Fruit fly (Drosophila melanogaster) whole organism, embryonic: Measurements from ENCODE around the gene BOD1.

Source experiments
- ATbp ChIP-seq: fragments of 200-800 bp; sonication (Bioruptor generic); optimal IDR thresholded peaks from 2 replicates; lab custom pipeline; 2017; ENCODE audit warnings: missing biosample characterization, mild to moderate bottlenecking, missing genetic modification characterization, missing genetic modification reagents
- Atf6 ChIP-seq: fragments of 200-800 bp; sonication (Bioruptor generic); IDR thresholded peaks from 2 replicates; pipeline ENCODE4 v1.3.6; 2022; ENCODE audit warnings: missing biosample characterization, missing genetic modification characterization
- BEAF-32 ChIP-seq: fragments of 200-800 bp; sonication (Bioruptor generic); optimal IDR thresholded peaks from 3 replicates; lab custom pipeline; 2017; ENCODE audit warnings: missing biosample characterization, missing genetic modification characterization, mild to moderate bottlenecking, moderate library complexity, missing genetic modification reagents
- Bgb ChIP-seq: fragments of 200-800 bp; sonication (Bioruptor generic); IDR thresholded peaks from 2 replicates; pipeline ENCODE4 v1.3.6; 2022; ENCODE audit warnings: missing biosample characterization, missing genetic modification characterization; ENCODE audit not compliant: partially characterized antibody
- Bteb2 ChIP-seq: fragments of 200-800 bp; sonication (Bioruptor generic); optimal IDR thresholded peaks from 2 replicates; lab custom pipeline; 2016; ENCODE audit warnings: missing biosample characterization, missing genetic modification characterization
- CG10209 ChIP-seq: fragments of 200-800 bp; sonication (Bioruptor generic); optimal IDR thresholded peaks from 3 replicates; lab custom pipeline; 2017; ENCODE audit warnings: missing biosample characterization, mild to moderate bottlenecking, missing genetic modification characterization, missing genetic modification reagents
- CG11696 ChIP-seq: fragments of 200-800 bp; sonication (Bioruptor generic); IDR thresholded peaks from 2 replicates; pipeline ENCODE4 v1.3.6; 2022; ENCODE audit warnings: missing biosample characterization, missing genetic modification characterization
- CG12299 ChIP-seq: fragments of 200-800 bp; sonication (Bioruptor generic); optimal IDR thresholded peaks from 2 replicates; lab custom pipeline; 2018; ENCODE audit warnings: missing biosample characterization, mild to moderate bottlenecking, missing genetic modification characterization
- CG12942 ChIP-seq: fragments of 200-800 bp; sonication (Bioruptor generic); optimal IDR thresholded peaks from 3 replicates; lab custom pipeline; 2016; ENCODE audit warnings: missing biosample characterization, missing genetic modification characterization
- CG14014 ChIP-seq: fragments of 200-800 bp; sonication (Bioruptor generic); IDR thresholded peaks from 2 replicates; pipeline ENCODE4 v1.3.6; 2022; ENCODE audit warnings: missing biosample characterization, missing genetic modification characterization
- CG14050 ChIP-seq: fragments of 200-800 bp; sonication (Bioruptor generic); IDR thresholded peaks from 3 replicates; pipeline ENCODE4 v1.3.6; 2022; ENCODE audit warnings: missing biosample characterization, missing genetic modification characterization
- CG15073 ChIP-seq: fragments of 200-800 bp; sonication (Bioruptor generic); optimal IDR thresholded peaks from 2 replicates; lab custom pipeline; 2016; ENCODE audit warnings: missing biosample characterization, missing genetic modification characterization
- CG17328 ChIP-seq: fragments of 200-800 bp; sonication (Bioruptor generic); IDR thresholded peaks from 2 replicates; pipeline ENCODE4 v1.3.6; 2022; ENCODE audit warnings: missing biosample characterization, missing genetic modification characterization
- CG30020 ChIP-seq: fragments of 200-800 bp; optimal IDR thresholded peaks from 2 replicates; lab custom pipeline; 2019; ENCODE audit warnings: missing biosample characterization, mild to moderate bottlenecking, missing genetic modification characterization, moderate library complexity
- CG30431 ChIP-seq: fragments of 200-800 bp; sonication (Bioruptor generic); optimal IDR thresholded peaks from 2 replicates; lab custom pipeline; 2017; ENCODE audit warnings: missing biosample characterization, missing genetic modification characterization
- CG32532 ChIP-seq: fragments of 200-800 bp; sonication (Bioruptor generic); IDR thresholded peaks from 2 replicates; pipeline ENCODE4 v1.3.6; 2022; ENCODE audit warnings: missing biosample characterization, missing genetic modification characterization
- CG3847 ChIP-seq: fragments of 200-800 bp; sonication (Bioruptor generic); IDR thresholded peaks from 2 replicates; pipeline ENCODE4 v1.3.6; 2022; ENCODE audit warnings: missing biosample characterization, missing genetic modification characterization
- CG4360 ChIP-seq: fragments of 200-800 bp; sonication (Bioruptor generic); IDR thresholded peaks from 2 replicates; pipeline ENCODE4 v1.3.6; 2022; ENCODE audit warnings: missing biosample characterization, missing genetic modification characterization
- CG4707 ChIP-seq: fragments of 200-800 bp; sonication (Bioruptor generic); optimal IDR thresholded peaks from 2 replicates; lab custom pipeline; 2018; ENCODE audit warnings: missing biosample characterization, mild to moderate bottlenecking, missing genetic modification characterization, moderate library complexity
- CG8388 ChIP-seq: fragments of 200-800 bp; sonication (Bioruptor generic); optimal IDR thresholded peaks from 2 replicates; lab custom pipeline; 2019; ENCODE audit warnings: missing biosample characterization, mild to moderate bottlenecking, missing genetic modification characterization, moderate library complexity
- CG9727 ChIP-seq: fragments of 200-800 bp; sonication (Bioruptor generic); optimal IDR thresholded peaks from 3 replicates; lab custom pipeline; 2017; ENCODE audit warnings: missing biosample characterization, mild to moderate bottlenecking, missing genetic modification characterization
- Dbx ChIP-seq: fragments of 200-800 bp; sonication (Bioruptor generic); IDR thresholded peaks from 3 replicates; pipeline ENCODE4 v1.3.6; 2022; ENCODE audit warnings: missing biosample characterization, missing genetic modification characterization
- Dfd ChIP-seq, 2 experiments: fragments of >200 bp; optimal IDR thresholded peaks; 2 replicates each; lab custom pipeline; 2017; ENCODE audit warnings: missing biosample characterization in 2 of 2, missing genetic modification characterization in 2 of 2
- Fer2 ChIP-seq: fragments of 200-800 bp; sonication (Bioruptor generic); optimal IDR thresholded peaks from 2 replicates; lab custom pipeline; 2018; ENCODE audit warnings: missing biosample characterization, mild to moderate bottlenecking, missing genetic modification characterization, moderate library complexity
- Fer3 ChIP-seq: fragments of 200-800 bp; sonication (Bioruptor generic); optimal IDR thresholded peaks from 2 replicates; lab custom pipeline; 2018; ENCODE audit warnings: missing biosample characterization, mild to moderate bottlenecking, missing genetic modification characterization, moderate library complexity
- GATAe ChIP-seq: fragments of 200-800 bp; sonication (Bioruptor generic); conservative IDR thresholded peaks from 2 replicates; pipeline ENCODE4 v1.3.6; 2022; ENCODE audit warnings: missing biosample characterization, missing genetic modification characterization
- Med ChIP-seq: fragments of 200-800 bp; sonication (Bioruptor generic); peaks from one replicate; lab custom pipeline; 2016; ENCODE audit warnings: missing biosample characterization, missing genetic modification characterization, mild to moderate bottlenecking, inconsistent platforms, moderate library complexity
- Mrtf ChIP-seq: fragments of 200-800 bp; sonication (Bioruptor generic); IDR thresholded peaks from 3 replicates; pipeline ENCODE4 v1.3.6; 2022; ENCODE audit warnings: missing biosample characterization, missing genetic modification characterization
- Nf-YC ChIP-seq: fragments of 200-800 bp; optimal IDR thresholded peaks from 3 replicates; lab custom pipeline; 2019; ENCODE audit warnings: missing biosample characterization, mild to moderate bottlenecking, missing genetic modification characterization, moderate library complexity
- Opbp ChIP-seq: fragments of 200-800 bp; sonication (Bioruptor generic); IDR thresholded peaks from 3 replicates; pipeline ENCODE4 v1.3.6; 2022; ENCODE audit warnings: missing biosample characterization, missing genetic modification characterization; ENCODE audit not compliant: partially characterized antibody
- Six4 ChIP-seq: fragments of 200-800 bp; sonication (Bioruptor generic); optimal IDR thresholded peaks from 2 replicates; lab custom pipeline; 2016; ENCODE audit warnings: missing biosample characterization, missing genetic modification characterization
- Stat92E ChIP-seq, 3 experiments: fragments of >200 bp in 2 of 3; fragments of 200-800 bp in 1 of 3; sonication (Bioruptor generic) in 1 of 3; optimal IDR thresholded peaks; 2 replicates each; lab custom pipeline; 2017 to 2019; ENCODE audit warnings: missing biosample characterization in 3 of 3, missing genetic modification characterization in 3 of 3, mild to moderate bottlenecking in 1 of 3, moderate library complexity in 1 of 3
- Usf ChIP-seq: fragments of 200-800 bp; sonication (Bioruptor generic); optimal IDR thresholded peaks from 2 replicates; lab custom pipeline; 2017; ENCODE audit warnings: missing genotype, missing biosample characterization, missing genetic modification characterization
- al ChIP-seq: fragments of 200-800 bp; sonication (Bioruptor generic); IDR thresholded peaks from 2 replicates; pipeline ENCODE4 v1.3.6; 2022; ENCODE audit warnings: missing biosample characterization, missing genetic modification characterization
- amos ChIP-seq: fragments of 200-800 bp; sonication (Bioruptor generic); IDR thresholded peaks from 2 replicates; pipeline ENCODE4 v1.3.6; 2022; ENCODE audit warnings: missing biosample characterization, missing genetic modification characterization; ENCODE audit not compliant: partially characterized antibody
- ci ChIP-seq: fragments of 200-800 bp; sonication (Bioruptor generic); IDR thresholded peaks from 3 replicates; pipeline ENCODE4 v1.3.6; 2022; ENCODE audit warnings: missing biosample characterization, missing genetic modification characterization
- croc ChIP-seq: fragments of 200-800 bp; sonication (Bioruptor generic); conservative IDR thresholded peaks from 3 replicates; pipeline ENCODE4 v1.3.6; 2022; ENCODE audit warnings: missing biosample characterization, missing genetic modification characterization
- fd64A ChIP-seq: fragments of 200-800 bp; sonication (Bioruptor generic); optimal IDR thresholded peaks from 3 replicates; lab custom pipeline; 2018; ENCODE audit warnings: missing biosample characterization, mild to moderate bottlenecking, missing genetic modification characterization
- fru ChIP-seq: fragments of >200 bp; optimal IDR thresholded peaks from 2 replicates; lab custom pipeline; 2017
- hbn ChIP-seq: fragments of 200-800 bp; sonication (Bioruptor generic); IDR thresholded peaks from 2 replicates; pipeline ENCODE4 v1.3.6; 2022; ENCODE audit warnings: missing biosample characterization, missing genetic modification characterization; ENCODE audit not compliant: partially characterized antibody
- knrl ChIP-seq: fragments of 200-800 bp; sonication (Bioruptor generic); IDR thresholded peaks from 3 replicates; pipeline ENCODE4 v1.3.6; 2022; ENCODE audit warnings: missing biosample characterization, missing genetic modification characterization; ENCODE audit not compliant: partially characterized antibody
- lbe ChIP-seq: fragments of 200-800 bp; sonication (Bioruptor generic); optimal IDR thresholded peaks from 2 replicates; lab custom pipeline; 2016; ENCODE audit warnings: missing biosample characterization, mild to moderate bottlenecking, missing genetic modification characterization
- mld ChIP-seq: fragments of 200-800 bp; sonication (Bioruptor generic); IDR thresholded peaks from 3 replicates; pipeline ENCODE4 v1.3.6; 2022; ENCODE audit warnings: missing biosample characterization, missing genetic modification characterization; ENCODE audit not compliant: partially characterized antibody
- sob ChIP-seq: fragments of 200-800 bp; sonication (Bioruptor generic); IDR thresholded peaks from 2 replicates; pipeline ENCODE4 v1.3.6; 2022; ENCODE audit warnings: missing biosample characterization, missing genetic modification characterization
- tgo ChIP-seq: fragments of 200-800 bp; sonication (Bioruptor generic); IDR thresholded peaks from 3 replicates; pipeline ENCODE4 v1.3.6; 2022; ENCODE audit warnings: missing biosample characterization, missing genetic modification characterization
- toy ChIP-seq: fragments of 200-800 bp; sonication (Bioruptor generic); IDR thresholded peaks from 2 replicates; pipeline ENCODE4 v1.3.6; 2022; ENCODE audit warnings: missing biosample characterization, missing genetic modification characterization
- trh ChIP-seq: fragments of 200-800 bp; sonication (Bioruptor generic); optimal IDR thresholded peaks from 2 replicates; lab custom pipeline; 2016; ENCODE audit warnings: missing biosample characterization, missing genetic modification characterization

The BOD1 gene

DNA sequence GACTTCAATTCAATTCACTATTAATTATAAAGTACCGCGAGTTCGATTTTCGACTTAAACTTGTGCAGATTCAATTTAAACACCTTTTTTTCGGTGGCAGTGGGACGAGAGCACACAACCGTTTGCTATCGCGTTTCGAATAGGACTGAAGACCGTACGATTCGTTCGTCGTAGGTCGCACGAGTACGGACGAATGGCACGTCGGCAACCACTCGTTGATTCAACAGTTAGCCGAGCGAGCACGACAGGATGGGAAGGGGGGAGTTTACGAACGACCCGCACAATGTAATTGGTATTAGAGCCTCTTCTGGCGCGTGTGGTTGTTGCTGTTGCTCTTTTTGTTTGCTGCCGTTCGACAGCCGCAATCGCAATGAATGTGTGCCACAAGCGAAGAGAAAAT lies 32.4 kb upstream of the BOD1 start, which contains the start of gene CG34353 (continued):
- TF ChIP-seq tgo (GFP tag; lab: Robert Waterston, UW) = no peak
- TF ChIP-seq Atf6 (GFP tag; lab: Robert Waterston, UW) = no peak
- peak; percentile 69; the same call in 2 of the 3 replicates for TF ChIP-seq ci (GFP tag; lab: Robert Waterston, UW)
- 0 out of 2 replicates have a peak, but pooled peaks have one; percentile 19 for TF ChIP-seq CG3847 (GFP tag; lab: Robert Waterston, UW)
- TF ChIP-seq Bgb (GFP tag; lab: Robert Waterston, UW) = no peak
- TF ChIP-seq Med (GFP tag; lab: Kevin White, UChicago) = peak; percentile 67
- no peak for TF ChIP-seq CG30431 (GFP tag; lab: Kevin White, UChicago)
- TF ChIP-seq GATAe (GFP tag; lab: Robert Waterston, UW) = no peak
- TF ChIP-seq CG10209 (GFP tag; lab: Kevin White, UChicago) = no peak
- TF ChIP-seq toy = no peak
- no peak for TF ChIP-seq trh (GFP tag; lab: Kevin White, UChicago)
- TF ChIP-seq CG14014 (GFP tag; lab: Robert Waterston, UW) = 0 out of 2 replicates have a peak, but pooled peaks have one; percentile 15
- TF ChIP-seq ATbp (GFP tag; lab: Kevin White, UChicago) = no peak
- TF ChIP-seq CG32532 (GFP tag; lab: Robert Waterston, UW) = no peak
- no peak for TF ChIP-seq Fer2 (tag; lab: Kevin White, UChicago)
- no peak for TF ChIP-seq fru (lab: Kevin White, UChicago)
- peak; percentile 73 for TF ChIP-seq Nf-YC
- TF ChIP-seq CG15073 (GFP tag; lab: Kevin White, UChicago) = no peak
- no peak for TF ChIP-seq fd64A (GFP tag; lab: Kevin White, UChicago)
- TF ChIP-seq, all 482 proteins: peak for 41

dm6 chr3R:27912147-27912546 lies 25.9 kb upstream of the BOD1 start, which contains the start of gene mil:
Gene mil (plus strand): TSS chr3R:27912447.
- TF ChIP-seq knrl (GFP tag; lab: Robert Waterston, UW) = no peak
- TF ChIP-seq Dbx (GFP tag; lab: Robert Waterston, UW) = no peak
- no peak for TF ChIP-seq CG30020
- no peak for TF ChIP-seq hbn (GFP tag; lab: Robert Waterston, UW)

DNA sequence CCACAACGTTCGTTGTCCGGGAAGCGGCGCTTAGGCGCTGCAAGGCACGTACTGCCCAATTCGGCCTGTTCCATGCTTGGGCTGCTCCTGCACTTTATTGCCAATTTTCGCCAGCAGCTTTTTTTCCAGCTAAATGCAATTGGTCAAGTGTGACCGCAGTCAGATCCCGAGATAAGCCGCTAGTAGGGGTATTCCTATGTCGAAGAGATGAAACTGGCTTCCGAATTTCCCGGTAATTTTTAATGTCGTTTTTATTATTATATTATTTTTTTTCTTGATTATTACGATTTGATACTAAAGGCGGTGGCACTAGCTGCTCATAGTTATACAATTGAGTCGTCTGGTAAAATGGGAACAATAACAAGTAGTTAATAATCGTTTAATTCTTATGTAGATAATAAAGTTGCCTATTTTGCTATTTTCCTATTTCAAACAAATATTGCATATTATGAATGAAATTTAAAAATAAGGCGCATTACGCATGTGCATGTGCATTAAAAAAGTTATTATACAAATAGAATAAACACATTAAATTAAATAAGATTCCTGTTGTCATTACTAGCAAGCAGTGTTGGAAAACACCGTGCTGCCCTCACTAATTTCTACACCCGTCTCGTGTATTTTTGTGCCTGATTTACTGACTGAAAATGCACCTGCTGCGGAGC lies 21.6 kb upstream of the BOD1 start, which contains the start of the genes CG5003 and mRpS22:
TSS of gene CG5003 (minus strand) at position 162 of the 665 bp plus-strand sequence.
TSS of gene mRpS22 (plus strand) at position 554 of the 665 bp plus-strand sequence.
- peak; percentile 29 for TF ChIP-seq lbe (GFP tag; lab: Kevin White, UChicago)
- TF ChIP-seq Usf (GFP tag; lab: Kevin White, UChicago) = no peak
- peak; percentile 41; the same call in 1 of the 2 replicates for TF ChIP-seq amos (GFP tag; lab: Robert Waterston, UW)
- TF ChIP-seq CG14050 (GFP tag; lab: Robert Waterston, UW) = no peak
- TF ChIP-seq Dfd (GFP tag; optimal IDR thresholded peaks at IDR 0.05; lab: Kevin White, UChicago) = peak in 1 of 2 experiments; percentile 65
- peak; percentile 74 for TF ChIP-seq CG9727 (GFP tag; lab: Kevin White, UChicago)
- peak; percentile 14 for TF ChIP-seq CG8388 (GFP tag; lab: Kevin White, UChicago)
- no peak for TF ChIP-seq CG4707
- TF ChIP-seq CG11696 (GFP tag; lab: Robert Waterston, UW) = no peak
- TF ChIP-seq CG4360 = no peak
- peak; percentile 68 for TF ChIP-seq BEAF-32 (GFP tag; lab: Kevin White, UChicago)
- no peak for TF ChIP-seq CG12299 (tag; lab: Kevin White, UChicago)
- no peak for TF ChIP-seq Opbp (GFP tag; lab: Robert Waterston, UW)
- TF ChIP-seq Fer3 (tag; lab: Kevin White, UChicago) = peak; percentile 46
- TF ChIP-seq Stat92E (GFP tag; optimal IDR thresholded peaks at IDR 0.05; lab: Kevin White, UChicago) = no peak
- TF ChIP-seq Bteb2 = peak; percentile 1
- peak; percentile 74 for TF ChIP-seq sob (GFP tag; lab: Robert Waterston, UW)
- peak; percentile 51 for TF ChIP-seq CG12942 (GFP tag; lab: Kevin White, UChicago)
- TF ChIP-seq Mrtf (GFP tag; lab: Robert Waterston, UW) = no peak
- TF ChIP-seq al (GFP tag; lab: Robert Waterston, UW) = peak; percentile 25; the same call in 1 of the 2 replicates
- TF ChIP-seq croc (GFP tag; lab: Robert Waterston, UW) = no peak; the same call in 2 of the 3 replicates
- no peak for TF ChIP-seq mld
- peak; percentile 14; the same call in 1 of the 2 replicates for TF ChIP-seq CG17328 (GFP tag; lab: Robert Waterston, UW)
- no peak for TF ChIP-seq Six4 (GFP tag; lab: Kevin White, UChicago)
- TF ChIP-seq CG3847 (GFP tag; lab: Robert Waterston, UW) = peak; percentile 58
